Fruit fly (Drosophila melanogaster) whole organism, adult: Measurements from ENCODE around the gene CG12974.

Experiments
- CG33017 ChIP-seq: fragments of 200-800 bp; sonication (Bioruptor generic); optimal IDR thresholded peaks from 2 replicates; lab custom pipeline; 2018; ENCODE audit warnings: missing biosample characterization, mild to moderate bottlenecking, missing genetic modification characterization, moderate library complexity
- CG7045 ChIP-seq: fragments of 200-800 bp; sonication (Bioruptor generic); optimal IDR thresholded peaks from 2 replicates; lab custom pipeline; 2017; ENCODE audit warnings: missing biosample characterization, mild to moderate bottlenecking, missing genetic modification characterization
- Clk ChIP-seq: fragments of 200-800 bp; sonication (Bioruptor generic); optimal IDR thresholded peaks from 2 replicates; lab custom pipeline; 2017; ENCODE audit warnings: missing biosample characterization, missing genetic modification characterization
- bab1 ChIP-seq: fragments of 200-800 bp; sonication (Bioruptor generic); optimal IDR thresholded peaks from 3 replicates; lab custom pipeline; 2019; ENCODE audit warnings: missing biosample characterization, mild to moderate bottlenecking, missing genetic modification characterization, moderate library complexity
- kay ChIP-seq: fragments of 200-800 bp; sonication (Bioruptor generic); peaks from one replicate; lab custom pipeline; 2016; ENCODE audit warnings: missing biosample characterization, missing genetic modification characterization, borderline replicate concordance
- pad ChIP-seq: fragments of 200-800 bp; sonication (Bioruptor generic); optimal IDR thresholded peaks from 3 replicates; lab custom pipeline; 2017; ENCODE audit warnings: missing biosample characterization, missing genetic modification characterization, mild to moderate bottlenecking, moderate library complexity, missing genetic modification reagents
- toe ChIP-seq: fragments of 200-800 bp; sonication (Bioruptor generic); optimal IDR thresholded peaks from 2 replicates; lab custom pipeline; 2016; ENCODE audit warnings: missing biosample characterization, missing genetic modification characterization

- no peak for TF ChIP-seq CG33017
- no peak for TF ChIP-seq toe (GFP tag; lab: Kevin White, UChicago)
- no peak for TF ChIP-seq Clk (GFP tag; lab: Kevin White, UChicago)
- no peak for TF ChIP-seq pad (GFP tag; lab: Kevin White, UChicago)
- no peak for TF ChIP-seq kay (GFP tag; lab: Kevin White, UChicago)
- TF ChIP-seq CG7045 (GFP tag; lab: Kevin White, UChicago): no peak
- TF ChIP-seq bab1: no peak
Observed at dm6 chr3L:21238377-21238776, 47.4 kb downstream of the CG12974 start.
